Fruit fly (Drosophila melanogaster) whole organism, embryonic: ENCODE data around the gene Hrs.
A peak's percentile ranks its signal among the peaks of the same experiment; 100 is the strongest.

Experiments
- Awh ChIP-seq: fragments of 200-800 bp; sonication (Bioruptor generic); IDR thresholded peaks from 2 replicates; pipeline ENCODE4, ENCODE4 v1.3.6; 2022; ENCODE audit warnings: missing biosample characterization, missing genetic modification characterization
- CG10209 ChIP-seq: fragments of 200-800 bp; sonication (Bioruptor generic); optimal IDR thresholded peaks from 3 replicates; lab custom pipeline; 2017; ENCODE audit warnings: missing biosample characterization, mild to moderate bottlenecking, missing genetic modification characterization, missing genetic modification reagents
- CG11247 ChIP-seq: fragments of 200-800 bp; sonication (Bioruptor generic); IDR thresholded peaks from 2 replicates; pipeline ENCODE4 v1.3.6; 2022; ENCODE audit warnings: missing biosample characterization, missing genetic modification characterization
- CG11560 ChIP-seq: fragments of 200-800 bp; sonication (Bioruptor generic); IDR thresholded peaks from 3 replicates; pipeline ENCODE4 v1.3.6; 2022; ENCODE audit warnings: missing biosample characterization, missing genetic modification characterization
- CG12104 ChIP-seq: fragments of 200-800 bp; sonication (Bioruptor generic); optimal IDR thresholded peaks from 3 replicates; lab custom pipeline; 2016; ENCODE audit warnings: missing biosample characterization, missing genetic modification characterization
- CG12219 ChIP-seq: fragments of 200-800 bp; sonication (Bioruptor generic); optimal IDR thresholded peaks from 3 replicates; lab custom pipeline; 2018; ENCODE audit warnings: missing biosample characterization, mild to moderate bottlenecking, missing genetic modification characterization
- CG14441 ChIP-seq: fragments of 200-800 bp; sonication (Bioruptor generic); IDR thresholded peaks from 2 replicates; pipeline ENCODE4 v1.3.6; 2022; ENCODE audit warnings: missing biosample characterization, missing genetic modification characterization
- CG15073 ChIP-seq: fragments of 200-800 bp; sonication (Bioruptor generic); optimal IDR thresholded peaks from 2 replicates; lab custom pipeline; 2016; ENCODE audit warnings: missing biosample characterization, missing genetic modification characterization
- CG15269 ChIP-seq: fragments of 200-800 bp; sonication (Bioruptor generic); optimal IDR thresholded peaks from 2 replicates; lab custom pipeline; 2018; ENCODE audit warnings: missing biosample characterization, mild to moderate bottlenecking, missing genetic modification characterization, moderate library complexity
- CG16863 ChIP-seq: fragments of 200-800 bp; sonication (Bioruptor generic); optimal IDR thresholded peaks from 3 replicates; lab custom pipeline; 2016; ENCODE audit warnings: missing biosample characterization, missing genetic modification characterization
- CG2889 ChIP-seq: fragments of 200-800 bp; sonication (Bioruptor generic); IDR thresholded peaks from 3 replicates; pipeline ENCODE4 v1.3.6; 2022; ENCODE audit warnings: missing biosample characterization, missing genetic modification characterization
- CG30403 ChIP-seq: fragments of 200-800 bp; sonication (Bioruptor generic); optimal IDR thresholded peaks from 3 replicates; lab custom pipeline; 2016; ENCODE audit warnings: missing biosample characterization, missing genetic modification characterization
- CG31224 ChIP-seq: fragments of 200-800 bp; sonication (Bioruptor generic); IDR thresholded peaks from 2 replicates; pipeline ENCODE4 v1.3.6; 2022; ENCODE audit warnings: missing biosample characterization, missing genetic modification characterization
- CG4424 ChIP-seq: fragments of 200-800 bp; sonication (Bioruptor generic); optimal IDR thresholded peaks from 3 replicates; lab custom pipeline; 2016; ENCODE audit warnings: missing biosample characterization, missing genetic modification characterization
- CG4820 ChIP-seq: fragments of 200-800 bp; sonication (Bioruptor generic); optimal IDR thresholded peaks from 3 replicates; lab custom pipeline; 2016; ENCODE audit warnings: missing biosample characterization, missing genetic modification characterization
- CG4854 ChIP-seq: fragments of 200-800 bp; sonication (Bioruptor generic); optimal IDR thresholded peaks from 2 replicates; lab custom pipeline; 2016; ENCODE audit warnings: missing biosample characterization, missing genetic modification characterization, inconsistent platforms
- CG5180 ChIP-seq: fragments of 200-800 bp; sonication (Bioruptor generic); optimal IDR thresholded peaks from 3 replicates; lab custom pipeline; 2017; ENCODE audit warnings: missing biosample characterization, missing genetic modification characterization, mild to moderate bottlenecking, moderate library complexity, missing genetic modification reagents
- CG6765 ChIP-seq: fragments of 200-800 bp; sonication (Bioruptor generic); optimal IDR thresholded peaks from 3 replicates; lab custom pipeline; 2017; ENCODE audit warnings: missing biosample characterization, mild to moderate bottlenecking, missing genetic modification characterization
- CG7745 ChIP-seq: fragments of 200-800 bp; sonication (Bioruptor generic); optimal IDR thresholded peaks from 2 replicates; lab custom pipeline; 2018; ENCODE audit warnings: missing biosample characterization, mild to moderate bottlenecking, missing genetic modification characterization, moderate library complexity
- CG8924 ChIP-seq: fragments of 200-800 bp; optimal IDR thresholded peaks from 3 replicates; lab custom pipeline; 2019; ENCODE audit warnings: missing biosample characterization, mild to moderate bottlenecking, missing genetic modification characterization, moderate library complexity
- CG9932 ChIP-seq: fragments of 200-800 bp; sonication (Bioruptor generic); IDR thresholded peaks from 2 replicates; pipeline ENCODE4 v1.3.6; 2022; ENCODE audit warnings: missing biosample characterization, missing genetic modification characterization
- CHES-1-like ChIP-seq: fragments of 200-800 bp; sonication (Bioruptor generic); optimal IDR thresholded peaks from 2 replicates; lab custom pipeline; 2016; ENCODE audit warnings: missing biosample characterization, missing genetic modification characterization
- Dad ChIP-seq: fragments of 200-800 bp; sonication (Bioruptor generic); optimal IDR thresholded peaks from 3 replicates; lab custom pipeline; 2016; ENCODE audit warnings: missing biosample characterization, missing genetic modification characterization
- Dip3 ChIP-seq: fragments of 200-800 bp; sonication (Bioruptor generic); optimal IDR thresholded peaks from 3 replicates; lab custom pipeline; 2016; ENCODE audit warnings: missing biosample characterization, missing genetic modification characterization
- Fer2 ChIP-seq: fragments of 200-800 bp; sonication (Bioruptor generic); optimal IDR thresholded peaks from 2 replicates; lab custom pipeline; 2018; ENCODE audit warnings: missing biosample characterization, mild to moderate bottlenecking, missing genetic modification characterization, moderate library complexity
- H15 ChIP-seq: fragments of 200-800 bp; sonication (Bioruptor generic); IDR thresholded peaks from 3 replicates; pipeline ENCODE4 v1.3.6; 2022; ENCODE audit warnings: missing biosample characterization, missing genetic modification characterization
- Max ChIP-seq: fragments of 200-800 bp; sonication (Bioruptor generic); optimal IDR thresholded peaks from 2 replicates; lab custom pipeline; 2016; ENCODE audit warnings: missing biosample characterization, mild to moderate bottlenecking, missing genetic modification characterization
- NK7.1 ChIP-seq: fragments of 200-800 bp; sonication (Bioruptor generic); optimal IDR thresholded peaks from 3 replicates; lab custom pipeline; 2016; ENCODE audit warnings: missing biosample characterization, missing genetic modification characterization
- Oli ChIP-seq: fragments of 200-800 bp; sonication (Bioruptor generic); optimal IDR thresholded peaks from 2 replicates; lab custom pipeline; 2018; ENCODE audit warnings: missing biosample characterization, mild to moderate bottlenecking, missing genetic modification characterization, moderate library complexity
- Tbp ChIP-seq: fragments of >200 bp; optimal IDR thresholded peaks from 2 replicates; lab custom pipeline; 2018; ENCODE audit warnings: missing biosample characterization, missing genetic modification characterization
- Xrp1 ChIP-seq: fragments of 200-800 bp; sonication (Bioruptor generic); IDR thresholded peaks from 2 replicates; pipeline ENCODE4 v1.3.6; 2022; ENCODE audit warnings: missing biosample characterization, missing genetic modification characterization
- YL-1 ChIP-seq: fragments of 200-800 bp; sonication (Bioruptor generic); optimal IDR thresholded peaks from 3 replicates; lab custom pipeline; 2017; ENCODE audit warnings: missing biosample characterization, mild to moderate bottlenecking, missing genetic modification characterization
- ab ChIP-seq: fragments of 200-800 bp; sonication (Bioruptor generic); optimal IDR thresholded peaks from 2 replicates; lab custom pipeline; 2016; ENCODE audit warnings: missing biosample characterization, missing genetic modification characterization
- ase ChIP-seq: fragments of 200-800 bp; sonication (Bioruptor generic); IDR thresholded peaks from 3 replicates; pipeline ENCODE4 v1.3.6; 2022; ENCODE audit warnings: missing biosample characterization, missing genetic modification characterization
- bbx ChIP-seq: fragments of 200-800 bp; sonication (Bioruptor generic); IDR thresholded peaks from 2 replicates; pipeline ENCODE4 v1.3.6; 2022; ENCODE audit warnings: missing biosample characterization, missing genetic modification characterization; ENCODE audit not compliant: partially characterized antibody
- cg ChIP-seq: fragments of 200-800 bp; sonication (Bioruptor generic); optimal IDR thresholded peaks from 3 replicates; lab custom pipeline; 2019; ENCODE audit warnings: missing biosample characterization, mild to moderate bottlenecking, missing genetic modification characterization, moderate library complexity
- croc ChIP-seq: fragments of 200-800 bp; sonication (Bioruptor generic); conservative IDR thresholded peaks from 3 replicates; pipeline ENCODE4 v1.3.6; 2022; ENCODE audit warnings: missing biosample characterization, missing genetic modification characterization
- dan ChIP-seq: fragments of 200-800 bp; sonication (Bioruptor generic); IDR thresholded peaks from 2 replicates; pipeline ENCODE4 v1.3.6; 2022; ENCODE audit warnings: missing biosample characterization, missing genetic modification characterization
- dysf ChIP-seq: fragments of 200-800 bp; sonication (Bioruptor generic); IDR thresholded peaks from 3 replicates; pipeline ENCODE4 v1.3.6; 2022; ENCODE audit warnings: missing biosample characterization, missing genetic modification characterization
- kay ChIP-seq: fragments of 200-800 bp; sonication (Bioruptor generic); optimal IDR thresholded peaks from 2 replicates; lab custom pipeline; 2016; ENCODE audit warnings: missing biosample characterization, missing genetic modification characterization
- lola ChIP-seq, 3 experiments: fragments of >200 bp in 2 of 3; fragments of 200-800 bp in 1 of 3; sonication (Bioruptor generic) in 1 of 3; optimal IDR thresholded peaks; 2 replicates each; lab custom pipeline; 2017 to 2019; ENCODE audit warnings: missing biosample characterization in 3 of 3, missing genetic modification characterization in 3 of 3, mild to moderate bottlenecking in 1 of 3, moderate library complexity in 1 of 3
- lov ChIP-seq, 2 experiments: fragments of 200-800 bp in 1 of 2; fragments of >200 bp in 1 of 2; sonication (Bioruptor generic) in 1 of 2; IDR thresholded peaks in 1 of 2; optimal IDR thresholded peaks in 1 of 2; 2 replicates in 1 of 2; 3 replicates in 1 of 2; pipeline versions ENCODE4 v1.3.6 to Lab custom; 2017 to 2022; ENCODE audit warnings: missing biosample characterization in 1 of 2, missing genetic modification characterization in 1 of 2
- luna ChIP-seq: fragments of 200-800 bp; sonication (Bioruptor generic); optimal IDR thresholded peaks from 2 replicates; lab custom pipeline; 2016; ENCODE audit warnings: missing biosample characterization, missing genetic modification characterization
- ranshi ChIP-seq: fragments of 200-800 bp; sonication (Bioruptor generic); IDR thresholded peaks from 2 replicates; pipeline ENCODE4 v1.3.6; 2022; ENCODE audit warnings: missing biosample characterization, missing genetic modification characterization
- sd ChIP-seq: fragments of 200-800 bp; sonication (Bioruptor generic); optimal IDR thresholded peaks from 3 replicates; lab custom pipeline; 2018; ENCODE audit warnings: missing biosample characterization, mild to moderate bottlenecking, missing genetic modification characterization, moderate library complexity
- tio ChIP-seq: fragments of 200-800 bp; sonication (Bioruptor generic); optimal IDR thresholded peaks from 2 replicates; lab custom pipeline; 2017; ENCODE audit warnings: missing biosample characterization, missing genetic modification characterization, inconsistent platforms
- ttk ChIP-seq: fragments of 200-800 bp; sonication (Bioruptor generic); IDR thresholded peaks from 2 replicates; pipeline ENCODE4 v2.1.2; 2022; ENCODE audit warnings: missing biosample characterization, missing genetic modification characterization
- wek ChIP-seq: fragments of 200-800 bp; sonication (Bioruptor generic); optimal IDR thresholded peaks from 3 replicates; lab custom pipeline; 2018; ENCODE audit warnings: missing biosample characterization, mild to moderate bottlenecking, missing genetic modification characterization, moderate library complexity
- zfh2 ChIP-seq: fragments of 200-800 bp; sonication (Bioruptor generic); optimal IDR thresholded peaks from 2 replicates; lab custom pipeline; 2016; ENCODE audit warnings: missing biosample characterization, missing genetic modification characterization

Gene Hrs

DNA sequence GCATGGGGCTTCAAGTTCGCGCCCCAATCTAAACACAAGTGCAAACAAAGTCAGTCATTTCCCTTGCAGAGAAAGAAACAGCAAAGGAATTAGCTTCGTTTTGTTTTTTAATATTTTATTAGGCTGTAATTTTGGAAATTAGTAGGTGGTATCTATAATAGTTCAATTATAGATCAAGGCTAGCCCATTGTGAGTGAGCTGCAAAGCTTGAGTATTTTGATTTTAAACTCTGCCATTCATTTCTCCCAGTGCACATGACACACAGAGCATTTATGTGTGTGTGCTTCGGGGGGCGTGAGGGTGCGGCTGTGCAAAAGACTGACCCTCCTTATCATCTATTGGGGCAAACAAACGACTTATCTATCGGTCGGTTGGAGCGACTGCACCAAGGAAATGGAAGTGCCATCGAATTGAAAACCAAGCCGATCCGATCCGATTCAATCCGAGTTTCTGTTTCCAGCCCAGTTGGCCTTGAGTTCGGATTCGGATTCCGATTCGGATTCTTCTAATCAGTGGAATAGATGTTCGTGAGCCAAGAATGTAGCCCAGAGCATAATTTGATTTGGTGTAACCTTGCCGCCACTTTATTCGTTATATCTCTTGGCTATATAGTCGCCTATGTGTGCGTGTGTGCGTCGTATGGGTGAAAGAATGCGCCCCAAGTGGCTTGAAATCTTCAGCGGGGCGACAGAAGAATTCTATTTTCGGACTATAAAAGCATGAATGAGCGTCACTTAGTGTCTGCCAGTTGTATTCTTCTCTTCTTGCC, 8.2 kb upstream of the Hrs start (continued):
- TF ChIP-seq CG31224 (GFP tag; lab: Robert Waterston, UW) = peak; percentile 36; the same call in 1 of the 2 replicates
- peak; percentile 39; the same call in 1 of the 3 replicates for TF ChIP-seq dysf (GFP tag; lab: Robert Waterston, UW)
- TF ChIP-seq CG8924 = peak; percentile 0
- TF ChIP-seq tio (GFP tag; lab: Kevin White, UChicago) = no peak
- no peak for TF ChIP-seq CHES-1-like (GFP tag; lab: Kevin White, UChicago)
- TF ChIP-seq Awh (GFP tag; lab: Robert Waterston, UW) = no peak
- peak; percentile 26; the same call in 1 of the 2 replicates for TF ChIP-seq CG9932
- no peak for TF ChIP-seq YL-1
- no peak for TF ChIP-seq CG4820 (GFP tag; lab: Kevin White, UChicago)
- no peak for TF ChIP-seq CG7745 (tag; lab: Kevin White, UChicago)
- TF ChIP-seq Dip3 (GFP tag; lab: Kevin White, UChicago) = no peak
- TF ChIP-seq sd (tag; lab: Kevin White, UChicago) = peak; percentile 94
- TF ChIP-seq zfh2 (GFP tag; lab: Kevin White, UChicago) = no peak
- TF ChIP-seq dan (GFP tag; lab: Robert Waterston, UW) = no peak
- no peak for TF ChIP-seq ab (GFP tag; lab: Kevin White, UChicago)
- TF ChIP-seq cg (GFP tag; lab: Kevin White, UChicago) = peak; percentile 3
- TF ChIP-seq croc (GFP tag; lab: Robert Waterston, UW) = no peak
- TF ChIP-seq CG4424 (GFP tag; lab: Kevin White, UChicago) = peak; percentile 42
- TF ChIP-seq luna (GFP tag; lab: Kevin White, UChicago) = no peak
- TF ChIP-seq CG5180 (GFP tag; lab: Kevin White, UChicago) = no peak
- peak; percentile 17 for TF ChIP-seq CG30403 (GFP tag; lab: Kevin White, UChicago)
- TF ChIP-seq Xrp1 (GFP tag; lab: Robert Waterston, UW) = peak; percentile 44; the same call in 1 of the 2 replicates
- TF ChIP-seq CG16863 (GFP tag; lab: Kevin White, UChicago) = no peak
- peak; percentile 47; the same call in 1 of the 3 replicates for TF ChIP-seq ase
- no peak for TF ChIP-seq Max (GFP tag; lab: Kevin White, UChicago)
- TF ChIP-seq CG15073 (GFP tag; lab: Kevin White, UChicago) = no peak
- 0 out of 3 replicates have a peak, but pooled peaks have one; percentile 36 for TF ChIP-seq H15 (GFP tag; lab: Robert Waterston, UW)
- TF ChIP-seq CG6765 (GFP tag; lab: Kevin White, UChicago) = no peak
- TF ChIP-seq CG2889 (GFP tag; lab: Robert Waterston, UW) = no peak
- TF ChIP-seq lov (optimal IDR thresholded peaks at IDR 0.05; lab: Kevin White, UChicago) = no peak
- TF ChIP-seq lov (GFP tag; IDR thresholded peaks at IDR 0.05; lab: Robert Waterston, UW) = no peak
- no peak for TF ChIP-seq bbx (GFP tag; lab: Robert Waterston, UW)
- TF ChIP-seq kay = peak; percentile 50
- TF ChIP-seq lola (GFP tag; optimal IDR thresholded peaks at IDR 0.05; lab: Kevin White, UChicago) = no peak
- TF ChIP-seq CG11247 = no peak
- peak; percentile 45; the same call in 1 of the 2 replicates for TF ChIP-seq CG14441 (GFP tag; lab: Robert Waterston, UW)
- TF ChIP-seq Dad = no peak
- no peak for TF ChIP-seq CG4854 (GFP tag; lab: Kevin White, UChicago)
- TF ChIP-seq CG15269 = peak; percentile 50
- peak; percentile 8 for TF ChIP-seq CG10209
- peak; percentile 45 for TF ChIP-seq Oli
- TF ChIP-seq CG12219 (GFP tag; lab: Kevin White, UChicago) = no peak
- TF ChIP-seq ttk (GFP tag; lab: Robert Waterston, UW) = no peak
- no peak for TF ChIP-seq NK7.1 (GFP tag; lab: Kevin White, UChicago)
- TF ChIP-seq Fer2 (tag; lab: Kevin White, UChicago) = no peak
- TF ChIP-seq CG12104 = no peak
- no peak for TF ChIP-seq Tbp (GFP tag; lab: Kevin White, UChicago)
- TF ChIP-seq ranshi (GFP tag; lab: Robert Waterston, UW) = no peak
- no peak for TF ChIP-seq CG11560 (tag; lab: Robert Waterston, UW)
- no peak for TF ChIP-seq wek (GFP tag; lab: Kevin White, UChicago)
